Fruit fly (Drosophila melanogaster): Measurements from ENCODE around the gene janA.

janA gene

DNA sequence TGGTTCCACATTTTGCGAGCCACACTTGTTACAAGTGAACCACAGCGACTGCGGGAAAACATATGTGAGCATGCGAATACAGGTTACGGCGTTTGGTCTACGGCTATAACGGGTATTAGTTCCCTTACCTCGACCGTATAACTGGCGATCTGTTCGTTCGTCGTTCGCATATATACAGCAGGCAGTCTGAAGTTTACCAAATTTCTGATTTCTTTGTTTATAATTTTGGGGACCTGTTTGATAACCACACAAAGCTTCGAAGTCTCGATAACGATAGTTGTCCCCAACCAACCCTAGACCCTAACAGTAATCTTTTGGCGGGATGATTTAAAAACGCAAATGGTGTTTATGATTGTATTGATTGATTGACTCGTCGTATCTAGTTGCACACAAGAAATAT is 46.2 kb downstream of the janA start, which contains the start of gene Acph-1:
Gene Acph-1, minus strand, starts transcription at position 278 of the 400 bp plus-strand sequence.
- no peak for TF ChIP-seq CG17801 (GFP tag; optimal IDR thresholded peaks at IDR 0.05; ENCODE audit: partially characterized antibody)

DNA sequence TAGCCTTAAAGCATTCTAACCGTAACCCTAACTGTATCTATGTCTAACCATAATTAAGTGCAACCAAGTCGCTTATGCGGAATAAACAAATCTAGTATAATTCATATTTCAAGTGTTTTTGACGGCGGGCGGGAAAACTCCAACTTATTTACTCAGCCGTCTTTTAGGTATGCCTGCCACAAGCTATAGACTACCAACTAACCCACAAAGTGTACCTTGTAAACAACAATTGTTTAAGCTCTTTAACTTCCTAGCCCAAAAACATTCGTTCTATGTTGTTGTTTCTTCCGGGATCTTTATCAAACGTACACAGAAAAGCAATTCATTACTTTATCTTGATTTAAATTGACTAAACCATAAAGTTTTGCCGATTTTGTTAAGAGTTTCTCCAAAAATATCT is 48.7 kb downstream of the janA start:
- TF ChIP-seq CG17801 (GFP tag; optimal IDR thresholded peaks at IDR 0.05; ENCODE audit: partially characterized antibody) = no peak
